Fruit fly (Drosophila melanogaster) whole organism, wandering third instar larva: Measurements from ENCODE around the gene CG3386.

Experiments used
- Abd-B ChIP-seq: fragments of >200 bp; optimal IDR thresholded peaks from 2 replicates; lab custom pipeline; 2017; ENCODE audit warnings: missing biosample characterization, missing genetic modification characterization
- Dif ChIP-seq: fragments of 200-275, 200-300 bp; sonication (Bioruptor generic); optimal IDR thresholded peaks from 2 replicates; lab custom pipeline; 2018; ENCODE audit warnings: missing biosample characterization, missing genetic modification characterization; ENCODE audit not compliant: partially characterized antibody
- HLH106 ChIP-seq: fragments of 200-800 bp; optimal IDR thresholded peaks from 3 replicates; lab custom pipeline; 2019; ENCODE audit warnings: missing biosample characterization, mild to moderate bottlenecking, missing genetic modification characterization, moderate library complexity
- Hnf4 ChIP-seq: fragments of 200-800 bp; sonication (Bioruptor generic); optimal IDR thresholded peaks from 2 replicates; lab custom pipeline; 2016; ENCODE audit warnings: missing biosample characterization, mild to moderate bottlenecking, missing genetic modification characterization
- Sp1 ChIP-seq: fragments of 200-800 bp; sonication (Bioruptor generic); optimal IDR thresholded peaks from 3 replicates; lab custom pipeline; 2019; ENCODE audit warnings: missing biosample characterization, mild to moderate bottlenecking, missing genetic modification characterization, moderate library complexity
- dmrt93B ChIP-seq: fragments of 200-800 bp; sonication (Bioruptor generic); optimal IDR thresholded peaks from 2 replicates; lab custom pipeline; 2018; ENCODE audit warnings: missing biosample characterization, mild to moderate bottlenecking, missing genetic modification characterization
- psq ChIP-seq: fragments of 200-800 bp; sonication (Bioruptor generic); optimal IDR thresholded peaks from 3 replicates; lab custom pipeline; 2017; ENCODE audit warnings: missing biosample characterization, mild to moderate bottlenecking, missing genetic modification characterization, moderate library complexity
- rgr ChIP-seq: fragments of 200-800 bp; sonication (Bioruptor generic); optimal IDR thresholded peaks from 3 replicates; lab custom pipeline; 2016; ENCODE audit warnings: missing biosample characterization, mild to moderate bottlenecking, missing genetic modification characterization

DNA sequence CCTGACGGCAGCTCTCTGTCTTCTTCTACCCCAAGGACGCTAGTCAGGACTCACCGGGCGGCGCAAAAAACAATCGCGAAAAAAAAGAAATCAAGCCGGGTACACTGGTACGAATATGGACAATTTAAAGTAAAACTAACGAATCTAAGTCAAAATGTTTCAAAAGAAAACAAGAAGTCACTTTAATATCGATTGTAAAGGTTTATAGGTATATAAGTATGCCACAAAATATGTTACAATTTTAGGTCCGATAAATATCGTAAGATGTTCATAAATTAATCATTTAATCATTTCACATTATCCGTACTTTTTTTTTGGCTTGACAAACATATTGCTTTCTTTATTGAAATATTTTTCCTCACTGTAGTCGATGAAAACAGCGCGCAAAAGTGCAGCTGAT is 33.8 kb upstream of the CG3386 start:
- no peak for TF ChIP-seq dmrt93B (GFP tag; lab: Kevin White, UChicago)
- no peak for TF ChIP-seq Dif (GFP tag; lab: Kevin White, UChicago)
- TF ChIP-seq Abd-B (GFP tag; lab: Kevin White, UChicago): no peak
- TF ChIP-seq psq (GFP tag; lab: Kevin White, UChicago): no peak
- no peak for TF ChIP-seq HLH106 (tag; lab: Kevin White, UChicago)
- TF ChIP-seq rgr (GFP tag; lab: Kevin White, UChicago): no peak
- TF ChIP-seq Hnf4: no peak
- no peak for TF ChIP-seq Sp1 (GFP tag; lab: Kevin White, UChicago)
